Worm (Caenorhabditis elegans): Measurements from ENCODE around the gene K06A9.2.

Gene K06A9.2

DNA sequence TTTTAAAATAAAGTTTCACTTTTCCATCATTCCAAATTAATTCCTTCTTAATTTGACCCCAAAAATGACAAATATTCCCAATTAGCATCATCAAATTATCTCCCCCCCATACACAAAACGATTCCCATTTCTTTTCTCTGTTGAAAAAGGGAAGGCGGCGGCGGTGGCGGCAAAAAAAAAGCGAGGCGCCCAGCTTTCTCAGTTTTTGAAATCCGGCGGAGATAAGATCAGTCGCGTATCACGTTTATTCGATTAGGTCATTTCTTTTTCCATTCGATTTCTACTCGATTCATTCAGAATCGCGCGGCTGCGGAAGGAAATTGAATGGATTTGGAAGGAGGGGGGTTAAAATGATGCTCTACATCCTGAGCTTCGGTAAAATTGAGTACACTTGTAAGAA, 47.8 kb downstream of the K06A9.2 start:
- TF ChIP-seq hnd-1 (tag; optimal IDR thresholded peaks at IDR 0.05) (no peak), hmbx-1 (tag; optimal IDR thresholded peaks at IDR 0.05) (no peak), tbx-11 (GFP tag; IDR thresholded peaks at IDR 0.05) (no peak), sea-1 (GFP tag; conservative IDR thresholded peaks at IDR 0.05) (no peak), hmg-4 (GFP tag; optimal IDR thresholded peaks at IDR 0.05) (no peak), pes-1 (GFP tag; IDR thresholded peaks at IDR 0.05) (no peak), tbx-37 (GFP tag; conservative IDR thresholded peaks at IDR 0.05) (no peak), ceh-36 (tag; optimal IDR thresholded peaks at IDR 0.05) (no peak), ets-7 (tag; optimal IDR thresholded peaks at IDR 0.05) (no peak), ama-1 (optimal IDR thresholded peaks at IDR 0.05) (no peak), B0310.2 (tag; optimal IDR thresholded peaks at IDR 0.05) (no peak), scrt-1 (GFP tag; IDR thresholded peaks at IDR 0.05) (no peak), F13C5.2 (tag; optimal IDR thresholded peaks at IDR 0.05) (no peak), aly-1 (tag; optimal IDR thresholded peaks at IDR 0.05) (no peak)

DNA sequence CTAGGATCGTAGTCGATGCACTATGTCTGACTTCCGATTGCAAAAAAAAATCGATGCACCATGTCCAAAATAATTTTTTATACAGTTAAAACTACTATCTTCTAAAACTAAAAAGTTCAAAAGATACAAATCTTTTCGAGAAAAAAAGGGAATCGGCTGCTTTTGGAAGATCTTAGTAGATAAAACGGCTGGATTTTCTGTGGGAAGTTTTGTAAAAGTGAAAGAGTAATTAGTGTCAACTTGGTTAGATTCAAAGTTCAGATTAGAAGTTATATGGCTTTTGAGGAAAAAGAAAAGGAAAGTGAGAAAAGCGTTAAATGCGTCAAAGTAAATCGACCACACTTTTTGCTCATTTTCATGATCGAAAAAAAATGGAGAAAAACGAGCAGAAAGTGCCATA, 50.9 kb downstream of the K06A9.2 start:
- TF ChIP-seq ama-1 (optimal IDR thresholded peaks at IDR 0.05) (no peak), ceh-13 (GFP tag; optimal IDR thresholded peaks at IDR 0.05) (no peak), ets-7 (tag; optimal IDR thresholded peaks at IDR 0.05) (no peak), aly-1 (tag; optimal IDR thresholded peaks at IDR 0.05) (no peak), hmbx-1 (tag; optimal IDR thresholded peaks at IDR 0.05) (no peak), hnd-1 (tag; optimal IDR thresholded peaks at IDR 0.05) (no peak), tra-4 (tag; optimal IDR thresholded peaks at IDR 0.05) (no peak), F13C5.2 (tag; optimal IDR thresholded peaks at IDR 0.05) (no peak), scrt-1 (GFP tag; IDR thresholded peaks at IDR 0.05) (no peak), flt-1 (GFP tag; IDR thresholded peaks at IDR 0.05) (no peak), sea-1 (GFP tag; conservative IDR thresholded peaks at IDR 0.05) (no peak), tbx-37 (GFP tag; conservative IDR thresholded peaks at IDR 0.05) (no peak), hmg-4 (GFP tag; optimal IDR thresholded peaks at IDR 0.05) (no peak), B0310.2 (tag; optimal IDR thresholded peaks at IDR 0.05) (no peak), ceh-36 (tag; optimal IDR thresholded peaks at IDR 0.05) (no peak), pes-1 (GFP tag; IDR thresholded peaks at IDR 0.05) (no peak)

DNA sequence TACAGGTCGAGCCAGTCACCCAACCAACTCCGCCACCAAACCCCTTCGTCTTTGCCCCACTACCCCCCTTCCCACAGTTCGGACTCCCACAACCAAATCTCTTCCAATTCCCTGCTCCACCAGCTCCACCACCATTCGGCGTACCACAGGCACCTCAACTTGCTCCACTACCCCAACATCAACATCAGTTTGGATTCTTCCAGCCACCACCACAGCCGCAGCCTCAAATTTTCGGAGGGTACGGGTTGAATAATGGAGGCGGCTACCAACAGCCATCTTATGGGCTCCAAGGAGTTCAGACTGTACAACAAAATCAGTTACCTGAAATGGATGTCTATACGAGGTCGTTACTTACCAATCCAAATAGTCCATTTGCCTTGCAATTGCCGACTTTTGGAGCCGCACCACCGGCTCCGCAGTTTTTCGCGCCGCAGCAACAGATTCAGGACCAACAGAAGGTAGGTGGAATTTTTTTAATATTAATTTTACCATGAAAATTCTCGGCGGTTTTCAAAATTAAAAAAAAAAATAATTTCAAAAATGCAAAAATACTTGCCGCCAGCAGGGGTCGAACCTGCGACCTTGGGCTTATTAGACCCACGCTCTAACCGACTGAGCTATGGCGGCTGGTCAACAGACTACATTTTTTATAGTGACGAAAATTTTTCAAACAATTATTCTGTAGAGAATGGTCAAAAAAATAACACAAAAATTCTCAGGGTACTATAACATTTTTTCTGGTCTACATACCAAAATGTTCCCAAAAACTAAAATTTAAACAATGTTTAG, 53.1 kb downstream of the K06A9.2 start:
- TF ChIP-seq ceh-13 (GFP tag; optimal IDR thresholded peaks at IDR 0.05) (no peak), hnd-1 (tag; optimal IDR thresholded peaks at IDR 0.05) (no peak), hmg-4 (GFP tag; optimal IDR thresholded peaks at IDR 0.05) (no peak)

Data from whole organism, early embryonic.